Fruit fly (Drosophila melanogaster) whole organism, embryonic: ENCODE measurements around the gene ATPsynO.

Experiments used
- CG10565 ChIP-seq: fragments of 200-800 bp; sonication (Bioruptor generic); optimal IDR thresholded peaks from 3 replicates; lab custom pipeline; 2016; ENCODE audit warnings: missing biosample characterization, mild to moderate bottlenecking, missing genetic modification characterization
- CG16779 ChIP-seq: fragments of 200-800 bp; sonication (Bioruptor generic); IDR thresholded peaks from 2 replicates; pipeline ENCODE4 v1.3.6; 2022; ENCODE audit warnings: missing biosample characterization, missing genetic modification characterization
- CG8388 ChIP-seq: fragments of 200-800 bp; sonication (Bioruptor generic); optimal IDR thresholded peaks from 2 replicates; lab custom pipeline; 2019; ENCODE audit warnings: missing biosample characterization, mild to moderate bottlenecking, missing genetic modification characterization, moderate library complexity
- Sox102F ChIP-seq: fragments of 200-800 bp; sonication (Bioruptor generic); optimal IDR thresholded peaks from 2 replicates; lab custom pipeline; 2018; ENCODE audit warnings: missing biosample characterization, mild to moderate bottlenecking, missing genetic modification characterization, moderate library complexity
- ftz-f1 ChIP-seq: fragments of 200-800 bp; sonication (Bioruptor generic); optimal IDR thresholded peaks from 2 replicates; lab custom pipeline; 2016; ENCODE audit warnings: missing biosample characterization, missing genetic modification characterization
- psq ChIP-seq: fragments of 200-800 bp; sonication (Bioruptor generic); optimal IDR thresholded peaks from 2 replicates; lab custom pipeline; 2017; ENCODE audit warnings: missing biosample characterization, missing genetic modification characterization
- salm ChIP-seq: fragments of 200-800 bp; sonication (Bioruptor generic); optimal IDR thresholded peaks from 2 replicates; lab custom pipeline; 2018; ENCODE audit warnings: missing biosample characterization, mild to moderate bottlenecking, missing genetic modification characterization
- stwl ChIP-seq: fragments of 200-800 bp; sonication (Bioruptor generic); optimal IDR thresholded peaks from 3 replicates; lab custom pipeline; 2018; ENCODE audit warnings: missing biosample characterization, mild to moderate bottlenecking, missing genetic modification characterization, moderate library complexity
- tin ChIP-seq: fragments of 200-800 bp; sonication (Bioruptor generic); optimal IDR thresholded peaks from 3 replicates; lab custom pipeline; 2016; ENCODE audit warnings: missing biosample characterization, missing genetic modification characterization
- trh ChIP-seq: fragments of 200-800 bp; sonication (Bioruptor generic); optimal IDR thresholded peaks from 2 replicates; lab custom pipeline; 2016; ENCODE audit warnings: missing biosample characterization, missing genetic modification characterization

- no peak for TF ChIP-seq Sox102F (GFP tag; lab: Kevin White, UChicago)
- TF ChIP-seq CG16779 (GFP tag; lab: Robert Waterston, UW) = no peak
- no peak for TF ChIP-seq salm (tag; lab: Kevin White, UChicago)
- no peak for TF ChIP-seq psq (GFP tag; lab: Kevin White, UChicago)
- no peak for TF ChIP-seq stwl (tag; lab: Kevin White, UChicago)
- no peak for TF ChIP-seq CG10565 (GFP tag; lab: Kevin White, UChicago)
- TF ChIP-seq CG8388 (GFP tag; lab: Kevin White, UChicago) = no peak
- TF ChIP-seq ftz-f1 (GFP tag; lab: Kevin White, UChicago) = no peak
- TF ChIP-seq tin = no peak
- TF ChIP-seq trh (GFP tag; lab: Kevin White, UChicago) = no peak
These were observed 28.5 kb downstream of the ATPsynO start for dm6 chr3R:15293878-15294350.
